Worm (Caenorhabditis elegans) whole organism, L3 larva: ENCODE data around the gene K07F5.7.

ENCODE experiments used
- R02D3.7 ChIP-seq: fragments of 150-350 bp; optimal IDR thresholded peaks from 2 replicates; lab custom pipeline; 2014; ENCODE audit warnings: missing biosample characterization, missing genetic modification characterization
- ZK546.5 ChIP-seq: sonication (generic microtip); optimal IDR thresholded peaks from 2 replicates; lab custom pipeline; 2017; ENCODE audit warnings: missing biosample characterization, missing genetic modification characterization
- aly-2 ChIP-seq: fragments of 150-350 bp; optimal IDR thresholded peaks from 2 replicates; lab custom pipeline; 2014; ENCODE audit warnings: missing biosample characterization, missing genetic modification characterization
- ama-1 ChIP-seq: fragments of 150-350 bp; optimal IDR thresholded peaks from 2 replicates; lab custom pipeline; 2018
- ceh-16 ChIP-seq: sonication (generic microtip); optimal IDR thresholded peaks from 2 replicates; lab custom pipeline; 2017; ENCODE audit warnings: missing biosample characterization, missing genetic modification characterization
- ceh-28 ChIP-seq: fragments of 150-350 bp; optimal IDR thresholded peaks from 2 replicates; lab custom pipeline; 2014; ENCODE audit warnings: missing biosample characterization, missing genetic modification reagents, missing genetic modification characterization
- ceh-82 ChIP-seq: fragments of 150-350 bp; optimal IDR thresholded peaks from 2 replicates; lab custom pipeline; 2014; ENCODE audit warnings: missing biosample characterization, missing genetic modification characterization
- ceh-9 ChIP-seq: sonication (generic microtip); optimal IDR thresholded peaks from 2 replicates; lab custom pipeline; 2018; ENCODE audit warnings: missing biosample characterization, missing genetic modification characterization
- daf-12 ChIP-seq: fragments of 150-350 bp; optimal IDR thresholded peaks from 2 replicates; lab custom pipeline; 2014; ENCODE audit warnings: missing biosample characterization, missing genetic modification reagents, missing genetic modification characterization
- egl-27 ChIP-seq: sonication (generic microtip); optimal IDR thresholded peaks from 4 replicates; lab custom pipeline; 2017; ENCODE audit warnings: missing biosample characterization, missing genetic modification reagents, missing genetic modification characterization
- egl-5 ChIP-seq: fragments of 150-350 bp; optimal IDR thresholded peaks from 2 replicates; lab custom pipeline; 2017; ENCODE audit warnings: missing biosample characterization, missing genetic modification reagents, missing genetic modification characterization, inconsistent platforms
- elt-1 ChIP-seq: fragments of 150-350 bp; optimal IDR thresholded peaks from 2 replicates; lab custom pipeline; 2014; ENCODE audit warnings: missing biosample characterization, missing genetic modification characterization
- elt-2 ChIP-seq: sonication (generic microtip); optimal IDR thresholded peaks from 2 replicates; lab custom pipeline; 2016; ENCODE audit warnings: missing genetic modification reagents, mild to moderate bottlenecking, missing genetic modification characterization, missing compliant biosample characterization
- elt-3 ChIP-seq, 3 experiments: fragments of 150-350 bp in 1 of 3; sonication (generic microtip) in 2 of 3; optimal IDR thresholded peaks; 2 replicates in 2 of 3; 4 replicates in 1 of 3; lab custom pipeline; 2014 to 2017; ENCODE audit warnings: missing biosample characterization in 3 of 3, missing genetic modification characterization in 3 of 3
- eor-1 ChIP-seq, 2 experiments: fragments of 150-350 bp; optimal IDR thresholded peaks; 2 replicates each; lab custom pipeline; 2014 to 2018; ENCODE audit warnings: missing biosample characterization in 2 of 2, missing genetic modification characterization in 2 of 2
- fkh-10 ChIP-seq: sonication (generic microtip); optimal IDR thresholded peaks from 2 replicates; lab custom pipeline; 2017; ENCODE audit warnings: missing biosample characterization, missing genetic modification reagents, missing genetic modification characterization
- fkh-2 ChIP-seq: fragments of 150-350 bp; optimal IDR thresholded peaks from 2 replicates; lab custom pipeline; 2014; ENCODE audit warnings: missing biosample characterization, missing genetic modification reagents, missing genetic modification characterization
- fos-1 ChIP-seq: fragments of 150-350 bp; optimal IDR thresholded peaks from 2 replicates; lab custom pipeline; 2014; ENCODE audit warnings: missing biosample characterization, missing genetic modification characterization
- hmg-11 ChIP-seq: sonication (generic microtip); optimal IDR thresholded peaks from 2 replicates; lab custom pipeline; 2016; ENCODE audit warnings: missing genetic modification characterization, missing compliant biosample characterization
- jun-1 ChIP-seq: fragments of 150-350 bp; optimal IDR thresholded peaks from 2 replicates; lab custom pipeline; 2014; ENCODE audit warnings: missing biosample characterization, missing genetic modification reagents, missing genetic modification characterization
- lin-15B ChIP-seq: fragments of 150-350 bp; optimal IDR thresholded peaks from 2 replicates; lab custom pipeline; 2014; ENCODE audit warnings: missing biosample characterization, missing genetic modification characterization
- lin-39 ChIP-seq: fragments of 150-350 bp; optimal IDR thresholded peaks from 2 replicates; lab custom pipeline; 2018; ENCODE audit warnings: missing biosample characterization, missing genetic modification reagents, missing genetic modification characterization
- mdl-1 ChIP-seq: fragments of 150-350 bp; optimal IDR thresholded peaks from 2 replicates; lab custom pipeline; 2014; ENCODE audit warnings: missing biosample characterization, missing genetic modification characterization
- mml-1 ChIP-seq: fragments of 150-350 bp; sonication (generic microtip); optimal IDR thresholded peaks from 3 replicates; lab custom pipeline; 2014; ENCODE audit warnings: missing biosample characterization, missing genetic modification characterization
- nfya-1 ChIP-seq: sonication (generic microtip); optimal IDR thresholded peaks from 2 replicates; lab custom pipeline; 2017; ENCODE audit warnings: missing genetic modification characterization, mild to moderate bottlenecking, missing compliant biosample characterization, antibody characterized with exemption, moderate library complexity; ENCODE audit not compliant: insufficient read depth
- nhr-11 ChIP-seq: fragments of 150-350 bp; optimal IDR thresholded peaks from 2 replicates; lab custom pipeline; 2014; ENCODE audit warnings: missing biosample characterization, missing genetic modification characterization
- nhr-12 ChIP-seq: fragments of 150-350 bp; optimal IDR thresholded peaks from 2 replicates; lab custom pipeline; 2014; ENCODE audit warnings: missing biosample characterization, missing genetic modification characterization
- nhr-23 ChIP-seq: fragments of 150-350 bp; optimal IDR thresholded peaks from 2 replicates; lab custom pipeline; 2014; ENCODE audit warnings: missing biosample characterization, missing genetic modification reagents, missing genetic modification characterization
- nhr-237 ChIP-seq: fragments of 150-350 bp; optimal IDR thresholded peaks from 2 replicates; lab custom pipeline; 2014; ENCODE audit warnings: missing biosample characterization, missing genetic modification characterization
- nhr-25 ChIP-seq: sonication (generic microtip); optimal IDR thresholded peaks from 2 replicates; lab custom pipeline; 2017; ENCODE audit warnings: missing biosample characterization, missing genetic modification characterization
- nhr-28 ChIP-seq: fragments of 150-350 bp; optimal IDR thresholded peaks from 2 replicates; lab custom pipeline; 2014; ENCODE audit warnings: missing biosample characterization, missing genetic modification characterization
- nhr-43 ChIP-seq: sonication (generic microtip); optimal IDR thresholded peaks from 2 replicates; lab custom pipeline; 2016; ENCODE audit warnings: mild to moderate bottlenecking, missing genetic modification characterization, missing compliant biosample characterization; ENCODE audit not compliant: poor library complexity, severe bottlenecking
- nhr-67 ChIP-seq: fragments of 150-350 bp; optimal IDR thresholded peaks from 2 replicates; lab custom pipeline; 2014; ENCODE audit warnings: missing biosample characterization, missing genetic modification characterization
- nhr-76 ChIP-seq: fragments of 150-350 bp; sonication (generic microtip); optimal IDR thresholded peaks from 5 replicates; lab custom pipeline; 2014; ENCODE audit warnings: missing biosample characterization, missing genetic modification characterization
- nhr-77 ChIP-seq: fragments of 150-350 bp; optimal IDR thresholded peaks from 2 replicates; lab custom pipeline; 2014; ENCODE audit warnings: missing biosample characterization, missing genetic modification characterization
- pha-4 ChIP-seq: fragments of 150-350 bp; optimal IDR thresholded peaks from 2 replicates; lab custom pipeline; 2014; ENCODE audit warnings: missing biosample characterization, missing genetic modification reagents, missing genetic modification characterization
- pqm-1 ChIP-seq: fragments of 150-350 bp; optimal IDR thresholded peaks from 2 replicates; lab custom pipeline; 2017; ENCODE audit warnings: missing biosample characterization, missing genetic modification characterization, inconsistent platforms
- sea-2 ChIP-seq: fragments of 150-350 bp; sonication (generic microtip); optimal IDR thresholded peaks from 4 replicates; lab custom pipeline; 2014; ENCODE audit warnings: missing biosample characterization, missing genetic modification reagents, missing genetic modification characterization
- skn-1 ChIP-seq: fragments of 150-350 bp; optimal IDR thresholded peaks from 2 replicates; lab custom pipeline; 2014; ENCODE audit warnings: missing biosample characterization, missing genetic modification characterization
- snpc-4 ChIP-seq: fragments of 150-350 bp; optimal IDR thresholded peaks from 2 replicates; lab custom pipeline; 2014; ENCODE audit warnings: missing biosample characterization, missing genetic modification characterization
- tbx-2 ChIP-seq: sonication (generic microtip); optimal IDR thresholded peaks from 2 replicates; lab custom pipeline; 2016; ENCODE audit warnings: mild to moderate bottlenecking, missing genetic modification characterization, missing compliant biosample characterization
- unc-39 ChIP-seq: sonication (generic microtip); optimal IDR thresholded peaks from 4 replicates; lab custom pipeline; 2017; ENCODE audit warnings: missing biosample characterization, missing genetic modification characterization
- unc-62 ChIP-seq: fragments of 150-350 bp; sonication (generic microtip); optimal IDR thresholded peaks from 4 replicates; lab custom pipeline; 2014; ENCODE audit warnings: missing biosample characterization, missing genetic modification reagents, missing genetic modification characterization
- zag-1 ChIP-seq: fragments of 150-350 bp; optimal IDR thresholded peaks from 2 replicates; lab custom pipeline; 2014; ENCODE audit warnings: missing biosample characterization, missing genetic modification characterization
- ztf-11 ChIP-seq: fragments of 150-350 bp; optimal IDR thresholded peaks from 2 replicates; lab custom pipeline; 2014; ENCODE audit warnings: missing biosample characterization, missing genetic modification characterization
- ztf-4 ChIP-seq: fragments of 150-350 bp; optimal IDR thresholded peaks from 2 replicates; lab custom pipeline; 2014; ENCODE audit warnings: missing biosample characterization, missing genetic modification characterization

K07F5.7 gene

DNA sequence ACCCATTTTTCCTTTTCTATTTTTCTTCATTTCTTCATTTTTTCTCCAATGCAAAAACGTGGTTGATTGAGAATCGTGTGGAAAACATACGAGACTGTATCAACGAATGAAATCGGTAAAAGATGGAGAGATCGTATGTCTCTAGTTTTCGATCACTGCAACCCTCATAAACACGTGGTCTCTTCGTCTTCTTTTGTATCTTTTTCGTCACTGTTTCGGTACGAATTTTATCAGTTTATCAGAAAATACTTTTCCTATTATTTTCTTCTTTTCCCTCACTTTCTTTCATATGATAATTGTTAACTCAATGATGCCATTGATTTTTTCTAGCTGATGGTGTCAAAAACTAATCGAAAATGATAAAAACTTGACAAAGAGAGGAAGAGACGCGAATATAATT lies 27.7 kb upstream of the K07F5.7 start (continued):
- TF ChIP-seq nhr-77 (tag; lab: Kevin White, UChicago): no peak
- no peak for TF ChIP-seq aly-2 (tag; lab: Kevin White, UChicago)
- no peak for TF ChIP-seq nhr-28
- peak; percentile 87 for TF ChIP-seq nhr-43 (tag; lab: Kevin White, UChicago)
- no peak for TF ChIP-seq elt-1 (tag; lab: Kevin White, UChicago)
- no peak for TF ChIP-seq zag-1 (tag; lab: Kevin White, UChicago)
- TF ChIP-seq ztf-4 (tag; lab: Kevin White, UChicago): no peak
- TF ChIP-seq nhr-67 (tag; lab: Kevin White, UChicago): no peak
- TF ChIP-seq nhr-11 (tag; lab: Kevin White, UChicago): no peak
- TF ChIP-seq nhr-237: no peak
- TF ChIP-seq nfya-1 (tag; lab: Kevin White, UChicago): no peak
- no peak for TF ChIP-seq ama-1 (lab: Kevin White, UChicago)
- no peak for TF ChIP-seq ceh-82 (tag; lab: Kevin White, UChicago)
- TF ChIP-seq lin-39: no peak
- no peak for TF ChIP-seq ceh-9 (tag; lab: Kevin White, UChicago)
- peak; percentile 81 for TF ChIP-seq elt-2 (tag; lab: Kevin White, UChicago)
- peak; percentile 47 for TF ChIP-seq nhr-25

ce11 chrIV:9873837-9874236 lies 25.9 kb upstream of the K07F5.7 start:
- TF ChIP-seq lin-15B (tag; lab: Kevin White, UChicago) (peak; percentile 15), egl-27 (tag; lab: Kevin White, UChicago) (no peak), fkh-2 (tag; lab: Kevin White, UChicago) (no peak), ceh-82 (tag; lab: Kevin White, UChicago) (no peak), nhr-25 (peak; percentile 58), R02D3.7 (tag; lab: Kevin White, UChicago) (no peak), nhr-11 (tag; lab: Kevin White, UChicago) (no peak), nfya-1 (tag; lab: Kevin White, UChicago) (peak; percentile 67), ztf-4 (tag; lab: Kevin White, UChicago) (peak; percentile 9), fos-1 (tag; lab: Kevin White, UChicago) (no peak), unc-39 (no peak), pha-4 (tag; lab: Kevin White, UChicago) (peak; percentile 67), pqm-1 (tag; lab: Kevin White, UChicago) (peak; percentile 59), zag-1 (tag; lab: Kevin White, UChicago) (no peak), elt-1 (tag; lab: Kevin White, UChicago) (peak; percentile 48), nhr-237 (no peak), elt-3 (tag; optimal IDR thresholded peaks at IDR 0.05; lab: Kevin White, UChicago) (no peak), nhr-76 (tag; lab: Kevin White, UChicago) (no peak), daf-12 (no peak), mml-1 (tag; lab: Kevin White, UChicago) (no peak), nhr-43 (tag; lab: Kevin White, UChicago) (no peak), ceh-28 (no peak), ztf-11 (no peak), elt-2 (tag; lab: Kevin White, UChicago) (peak; percentile 53), tbx-2 (tag; lab: Kevin White, UChicago) (no peak), sea-2 (GFP tag; lab: Kevin White, UChicago) (no peak), hmg-11 (tag; lab: Kevin White, UChicago) (peak; percentile 44), unc-62 (no peak), ZK546.5 (tag; lab: Kevin White, UChicago) (no peak), nhr-77 (tag; lab: Kevin White, UChicago) (no peak), egl-5 (tag; lab: Kevin White, UChicago) (no peak), nhr-23 (tag; lab: Kevin White, UChicago) (peak; percentile 44), snpc-4 (tag; lab: Kevin White, UChicago) (peak; percentile 48), nhr-67 (tag; lab: Kevin White, UChicago) (no peak), fkh-10 (no peak)
- TF ChIP-seq, all 47 proteins: peak for 11

- TF ChIP-seq ztf-4 (tag; lab: Kevin White, UChicago): no peak
- TF ChIP-seq nhr-25: no peak
- peak; percentile 18 for TF ChIP-seq lin-15B (tag; lab: Kevin White, UChicago)
- peak; percentile 77 for TF ChIP-seq pqm-1 (tag; lab: Kevin White, UChicago)
- peak; percentile 57 for TF ChIP-seq nfya-1 (tag; lab: Kevin White, UChicago)
- no peak for TF ChIP-seq mml-1 (tag; lab: Kevin White, UChicago)
- no peak for TF ChIP-seq eor-1 (tag; optimal IDR thresholded peaks at IDR 0.05; lab: Kevin White, UChicago)
- no peak for TF ChIP-seq mdl-1 (tag; lab: Kevin White, UChicago)
- no peak for TF ChIP-seq snpc-4 (tag; lab: Kevin White, UChicago)
- no peak for TF ChIP-seq elt-1 (tag; lab: Kevin White, UChicago)
- TF ChIP-seq elt-3 (tag; optimal IDR thresholded peaks at IDR 0.05; lab: Kevin White, UChicago): no peak
- peak; percentile 66 for TF ChIP-seq pha-4 (tag; lab: Kevin White, UChicago)
- TF ChIP-seq R02D3.7 (tag; lab: Kevin White, UChicago): no peak
- TF ChIP-seq ceh-16 (tag; lab: Kevin White, UChicago): no peak
- peak; percentile 2 for TF ChIP-seq skn-1 (tag; lab: Kevin White, UChicago)
- no peak for TF ChIP-seq nhr-43 (tag; lab: Kevin White, UChicago)
- TF ChIP-seq ceh-28: peak; percentile 26
- peak; percentile 60 for TF ChIP-seq elt-2 (tag; lab: Kevin White, UChicago)
- TF ChIP-seq hmg-11 (tag; lab: Kevin White, UChicago): peak; percentile 29
- no peak for TF ChIP-seq nhr-11 (tag; lab: Kevin White, UChicago)
- TF ChIP-seq lin-39: peak; percentile 1
- TF ChIP-seq jun-1 (tag; lab: Kevin White, UChicago): no peak
- TF ChIP-seq nhr-12 (tag; lab: Kevin White, UChicago): no peak
- TF ChIP-seq fkh-10: no peak
- no peak for TF ChIP-seq unc-39
- TF ChIP-seq nhr-28: no peak
- no peak for TF ChIP-seq nhr-76 (tag; lab: Kevin White, UChicago)
- no peak for TF ChIP-seq ama-1 (lab: Kevin White, UChicago)
These were observed 24.8 kb upstream of the K07F5.7 start for ce11 chrIV:9872786-9873185.
